Fruit fly (Drosophila melanogaster) whole organism, embryonic: Measurements from ENCODE around the gene CG7579.

Experiments
- Bgb ChIP-seq: fragments of 200-800 bp; sonication (Bioruptor generic); IDR thresholded peaks from 2 replicates; pipeline ENCODE4 v1.3.6; 2022; ENCODE audit warnings: missing biosample characterization, missing genetic modification characterization; ENCODE audit not compliant: partially characterized antibody
- Blimp-1 ChIP-seq: fragments of 200-800 bp; sonication (Bioruptor generic); optimal IDR thresholded peaks from 3 replicates; lab custom pipeline; 2018; ENCODE audit warnings: missing biosample characterization, missing genetic modification characterization, mild to moderate bottlenecking, moderate library complexity, missing genetic modification reagents
- C15 ChIP-seq: fragments of 200-800 bp; sonication (Bioruptor generic); IDR thresholded peaks from 3 replicates; pipeline ENCODE4 v1.3.6; 2022; ENCODE audit warnings: missing biosample characterization, missing genetic modification characterization
- CG10959 ChIP-seq: fragments of 200-800 bp; sonication (Bioruptor generic); IDR thresholded peaks from 2 replicates; pipeline ENCODE4 v1.3.6; 2022; ENCODE audit warnings: missing biosample characterization, missing genetic modification characterization
- CG10979 ChIP-seq: fragments of 200-800 bp; sonication (Bioruptor generic); optimal IDR thresholded peaks from 2 replicates; lab custom pipeline; 2018; ENCODE audit warnings: missing biosample characterization, mild to moderate bottlenecking, missing genetic modification characterization, moderate library complexity
- CG12744 ChIP-seq: fragments of 200-800 bp; sonication (Bioruptor generic); optimal IDR thresholded peaks from 2 replicates; lab custom pipeline; 2016; ENCODE audit warnings: missing biosample characterization, missing genetic modification characterization
- CG13424 ChIP-seq: fragments of 200-800 bp; sonication (Bioruptor generic); optimal IDR thresholded peaks from 2 replicates; lab custom pipeline; 2019; ENCODE audit warnings: missing biosample characterization, mild to moderate bottlenecking, missing genetic modification characterization, moderate library complexity
- CG13624 ChIP-seq: fragments of 200-800 bp; sonication (Bioruptor generic); optimal IDR thresholded peaks from 2 replicates; lab custom pipeline; 2016; ENCODE audit warnings: missing biosample characterization, missing genetic modification characterization
- CG1529 ChIP-seq: fragments of 200-800 bp; sonication (Bioruptor generic); optimal IDR thresholded peaks from 3 replicates; lab custom pipeline; 2018; ENCODE audit warnings: missing biosample characterization, missing genetic modification characterization
- CG1602 ChIP-seq: fragments of 200-800 bp; sonication (Bioruptor generic); optimal IDR thresholded peaks from 3 replicates; lab custom pipeline; 2016; ENCODE audit warnings: missing biosample characterization, missing genetic modification characterization
- CG17328 ChIP-seq: fragments of 200-800 bp; sonication (Bioruptor generic); IDR thresholded peaks from 2 replicates; pipeline ENCODE4 v1.3.6; 2022; ENCODE audit warnings: missing biosample characterization, missing genetic modification characterization
- CG18262 ChIP-seq: fragments of 200-800 bp; optimal IDR thresholded peaks from 3 replicates; lab custom pipeline; 2019; ENCODE audit warnings: missing biosample characterization, mild to moderate bottlenecking, missing genetic modification characterization, moderate library complexity
- CG2120 ChIP-seq: fragments of 200-800 bp; sonication (Bioruptor generic); optimal IDR thresholded peaks from 3 replicates; lab custom pipeline; 2016; ENCODE audit warnings: missing biosample characterization, missing genetic modification characterization
- CG2199 ChIP-seq: fragments of 200-800 bp; sonication (Bioruptor generic); IDR thresholded peaks from 3 replicates; pipeline ENCODE4 v1.3.6; 2022; ENCODE audit warnings: missing biosample characterization, missing genetic modification characterization
- CG2202 ChIP-seq: fragments of 200-800 bp; sonication (Bioruptor generic); optimal IDR thresholded peaks from 2 replicates; lab custom pipeline; 2018; ENCODE audit warnings: missing biosample characterization, mild to moderate bottlenecking, missing genetic modification characterization
- CG2875 ChIP-seq: fragments of 200-800 bp; sonication (Bioruptor generic); optimal IDR thresholded peaks from 2 replicates; lab custom pipeline; 2017; ENCODE audit warnings: missing biosample characterization, mild to moderate bottlenecking, missing genetic modification characterization, missing genetic modification reagents
- CG2889 ChIP-seq: fragments of 200-800 bp; sonication (Bioruptor generic); IDR thresholded peaks from 3 replicates; pipeline ENCODE4 v1.3.6; 2022; ENCODE audit warnings: missing biosample characterization, missing genetic modification characterization
- CG30403 ChIP-seq: fragments of 200-800 bp; sonication (Bioruptor generic); optimal IDR thresholded peaks from 3 replicates; lab custom pipeline; 2016; ENCODE audit warnings: missing biosample characterization, missing genetic modification characterization
- CG3065 ChIP-seq: fragments of 200-800 bp; sonication (Bioruptor generic); optimal IDR thresholded peaks from 2 replicates; lab custom pipeline; 2016; ENCODE audit warnings: missing biosample characterization, missing genetic modification characterization
- CG3163 ChIP-seq: fragments of 200-800 bp; sonication (Bioruptor generic); optimal IDR thresholded peaks from 3 replicates; lab custom pipeline; 2016; ENCODE audit warnings: missing biosample characterization, missing genetic modification characterization
- CG33213 ChIP-seq: fragments of 200-800 bp; sonication (Bioruptor generic); optimal IDR thresholded peaks from 3 replicates; lab custom pipeline; 2016; ENCODE audit warnings: missing biosample characterization, missing genetic modification characterization
- CG34422 ChIP-seq: fragments of 200-800 bp; sonication (Bioruptor generic); IDR thresholded peaks from 3 replicates; pipeline ENCODE4 v1.3.6; 2022; ENCODE audit warnings: missing biosample characterization, missing genetic modification characterization
- CG3726 ChIP-seq: fragments of 200-800 bp; sonication (Bioruptor generic); IDR thresholded peaks from 3 replicates; pipeline ENCODE4, ENCODE4 v1.3.6; 2022; ENCODE audit warnings: missing biosample characterization, missing genetic modification characterization
- CG4282 ChIP-seq: fragments of 200-800 bp; sonication (Bioruptor generic); optimal IDR thresholded peaks from 2 replicates; lab custom pipeline; 2016; ENCODE audit warnings: missing biosample characterization, missing genetic modification characterization
- CG43689 ChIP-seq: fragments of 200-800 bp; sonication (Bioruptor generic); IDR thresholded peaks from 2 replicates; pipeline ENCODE4 v1.3.6; 2022; ENCODE audit warnings: missing biosample characterization, missing genetic modification characterization
- CG4730 ChIP-seq: fragments of 200-800 bp; sonication (Bioruptor generic); IDR thresholded peaks from 2 replicates; pipeline ENCODE4 v1.3.6; 2022; ENCODE audit warnings: missing biosample characterization, missing genetic modification characterization
- CG4854 ChIP-seq: fragments of 200-800 bp; sonication (Bioruptor generic); optimal IDR thresholded peaks from 2 replicates; lab custom pipeline; 2016; ENCODE audit warnings: missing biosample characterization, missing genetic modification characterization, inconsistent platforms
- CG7745 ChIP-seq: fragments of 200-800 bp; sonication (Bioruptor generic); optimal IDR thresholded peaks from 2 replicates; lab custom pipeline; 2018; ENCODE audit warnings: missing biosample characterization, mild to moderate bottlenecking, missing genetic modification characterization, moderate library complexity
- CG7839 ChIP-seq: fragments of 200-800 bp; sonication (Bioruptor generic); optimal IDR thresholded peaks from 3 replicates; lab custom pipeline; 2018; ENCODE audit warnings: missing biosample characterization, mild to moderate bottlenecking, missing genetic modification characterization, moderate library complexity
- CG8281 ChIP-seq: fragments of 200-800 bp; sonication (Bioruptor generic); optimal IDR thresholded peaks from 2 replicates; lab custom pipeline; 2018; ENCODE audit warnings: missing biosample characterization, mild to moderate bottlenecking, missing genetic modification characterization, moderate library complexity
- CG8388 ChIP-seq: fragments of 200-800 bp; sonication (Bioruptor generic); optimal IDR thresholded peaks from 2 replicates; lab custom pipeline; 2019; ENCODE audit warnings: missing biosample characterization, mild to moderate bottlenecking, missing genetic modification characterization, moderate library complexity
- CG9727 ChIP-seq: fragments of 200-800 bp; sonication (Bioruptor generic); optimal IDR thresholded peaks from 3 replicates; lab custom pipeline; 2017; ENCODE audit warnings: missing biosample characterization, mild to moderate bottlenecking, missing genetic modification characterization
- CTCF ChIP-seq: fragments of 200-800 bp; sonication (Bioruptor generic); optimal IDR thresholded peaks from 2 replicates; lab custom pipeline; 2017; ENCODE audit warnings: missing biosample characterization, mild to moderate bottlenecking, missing genetic modification characterization, moderate library complexity
- Deaf1 ChIP-seq: fragments of 200-800 bp; optimal IDR thresholded peaks from 3 replicates; lab custom pipeline; 2019; ENCODE audit warnings: missing biosample characterization, mild to moderate bottlenecking, missing genetic modification characterization, moderate library complexity
- Fer2 ChIP-seq: fragments of 200-800 bp; sonication (Bioruptor generic); optimal IDR thresholded peaks from 2 replicates; lab custom pipeline; 2018; ENCODE audit warnings: missing biosample characterization, mild to moderate bottlenecking, missing genetic modification characterization, moderate library complexity
- Hey ChIP-seq: fragments of 200-800 bp; sonication (Bioruptor generic); optimal IDR thresholded peaks from 3 replicates; lab custom pipeline; 2018; ENCODE audit warnings: missing biosample characterization, mild to moderate bottlenecking, missing genetic modification characterization
- Kr ChIP-seq: fragments of 200-800 bp; sonication (Bioruptor generic); optimal IDR thresholded peaks from 2 replicates; lab custom pipeline; 2017; ENCODE audit warnings: missing biosample characterization, mild to moderate bottlenecking, missing genetic modification characterization
- Max ChIP-seq: fragments of 200-800 bp; sonication (Bioruptor generic); optimal IDR thresholded peaks from 2 replicates; lab custom pipeline; 2016; ENCODE audit warnings: missing biosample characterization, mild to moderate bottlenecking, missing genetic modification characterization
- NK7.1 ChIP-seq: fragments of 200-800 bp; sonication (Bioruptor generic); optimal IDR thresholded peaks from 3 replicates; lab custom pipeline; 2016; ENCODE audit warnings: missing biosample characterization, missing genetic modification characterization
- Spps ChIP-seq: fragments of 200-800 bp; sonication (Bioruptor generic); optimal IDR thresholded peaks from 2 replicates; lab custom pipeline; 2018; ENCODE audit warnings: missing biosample characterization, mild to moderate bottlenecking, missing genetic modification characterization
- bigmax ChIP-seq: fragments of 200-800 bp; sonication (Bioruptor generic); optimal IDR thresholded peaks from 2 replicates; lab custom pipeline; 2018; ENCODE audit warnings: missing biosample characterization, mild to moderate bottlenecking, missing genetic modification characterization
- corto ChIP-seq: fragments of 200-800 bp; sonication (Bioruptor generic); optimal IDR thresholded peaks from 2 replicates; lab custom pipeline; 2016; ENCODE audit warnings: missing biosample characterization, mild to moderate bottlenecking, missing genetic modification characterization, moderate library complexity
- dan ChIP-seq: fragments of 200-800 bp; sonication (Bioruptor generic); IDR thresholded peaks from 2 replicates; pipeline ENCODE4 v1.3.6; 2022; ENCODE audit warnings: missing biosample characterization, missing genetic modification characterization
- ewg ChIP-seq: fragments of 200-800 bp; sonication (Bioruptor generic); optimal IDR thresholded peaks from 3 replicates; lab custom pipeline; 2017; ENCODE audit warnings: mild to moderate bottlenecking, missing biosample characterization, missing genetic modification reagents, missing genetic modification characterization
- grau ChIP-seq: fragments of 200-800 bp; optimal IDR thresholded peaks from 3 replicates; lab custom pipeline; 2019; ENCODE audit warnings: missing biosample characterization, mild to moderate bottlenecking, missing genetic modification characterization, moderate library complexity
- h ChIP-seq: fragments of >200 bp; optimal IDR thresholded peaks from 2 replicates; lab custom pipeline; 2017
- inv ChIP-seq: fragments of 200-800 bp; sonication (Bioruptor generic); IDR thresholded peaks from 2 replicates; pipeline ENCODE4 v1.3.6; 2022; ENCODE audit warnings: missing biosample characterization, missing genetic modification characterization; ENCODE audit not compliant: partially characterized antibody
- sens ChIP-seq: fragments of 200-800 bp; sonication (Bioruptor generic); peaks from one replicate; lab custom pipeline; 2016; ENCODE audit warnings: missing biosample characterization, missing genetic modification characterization
- sima ChIP-seq: fragments of 200-800 bp; sonication (Bioruptor generic); optimal IDR thresholded peaks from 2 replicates; lab custom pipeline; 2016; ENCODE audit warnings: missing biosample characterization, missing genetic modification characterization
- slou ChIP-seq: fragments of 200-800 bp; sonication (Bioruptor generic); optimal IDR thresholded peaks from 3 replicates; lab custom pipeline; 2016; ENCODE audit warnings: missing biosample characterization, missing genetic modification characterization
- tin ChIP-seq: fragments of 200-800 bp; sonication (Bioruptor generic); optimal IDR thresholded peaks from 3 replicates; lab custom pipeline; 2016; ENCODE audit warnings: missing biosample characterization, missing genetic modification characterization
- wor ChIP-seq: fragments of 200-800 bp; sonication (Bioruptor generic); IDR thresholded peaks from 2 replicates; pipeline ENCODE4 v1.3.6; 2022; ENCODE audit warnings: missing biosample characterization, missing genetic modification characterization

Gene CG7579

dm6 chr3L:15700338-15700966 lies 17.2 kb upstream of the CG7579 start (continued):
- TF ChIP-seq Spps, result peak; percentile 34
- no peak for TF ChIP-seq C15 (GFP tag; lab: Robert Waterston, UW)
- TF ChIP-seq CG2889, result no peak
- TF ChIP-seq CG13624 (GFP tag; lab: Kevin White, UChicago), result no peak
- no peak for TF ChIP-seq CG7745 (tag; lab: Kevin White, UChicago)
- no peak for TF ChIP-seq tin (GFP tag; lab: Kevin White, UChicago)
- TF ChIP-seq CG2199 (GFP tag; lab: Robert Waterston, UW), result 0 out of 3 replicates have a peak, but pooled peaks have one; percentile 44
- no peak for TF ChIP-seq Bgb
- no peak for TF ChIP-seq CG43689
- no peak for TF ChIP-seq wor
- peak; percentile 42 for TF ChIP-seq CG13424 (tag; lab: Kevin White, UChicago)
- TF ChIP-seq slou, result no peak
- TF ChIP-seq CG34422, result no peak
- peak; percentile 25; the same call in 1 of the 2 replicates for TF ChIP-seq CG17328
- no peak for TF ChIP-seq CG2120 (GFP tag; lab: Kevin White, UChicago)
- peak; percentile 65 for TF ChIP-seq grau (tag; lab: Kevin White, UChicago)
- TF ChIP-seq CG10979 (tag; lab: Kevin White, UChicago), result peak; percentile 77
- TF ChIP-seq CG7839 (tag; lab: Kevin White, UChicago), result peak; percentile 57
- TF ChIP-seq CG10959 (GFP tag; lab: Robert Waterston, UW), result peak; percentile 46; the same call in 1 of the 2 replicates
- TF ChIP-seq dan (GFP tag; lab: Robert Waterston, UW), result no peak
- TF ChIP-seq CG12744 (GFP tag; lab: Kevin White, UChicago), result no peak
- no peak for TF ChIP-seq Max (GFP tag; lab: Kevin White, UChicago)
- no peak for TF ChIP-seq CG3726
- peak; percentile 90 for TF ChIP-seq CG9727 (GFP tag; lab: Kevin White, UChicago)
- TF ChIP-seq Kr (GFP tag; lab: Kevin White, UChicago), result no peak
- peak; percentile 53 for TF ChIP-seq CG2202 (tag; lab: Kevin White, UChicago)
- TF ChIP-seq sens (GFP tag; lab: Kevin White, UChicago), result peak; percentile 89
- TF ChIP-seq CG2875, result peak; percentile 38
- no peak for TF ChIP-seq CG4854 (GFP tag; lab: Kevin White, UChicago)
- TF ChIP-seq CG30403, result peak; percentile 36
- TF ChIP-seq CG3163 (GFP tag; lab: Kevin White, UChicago), result no peak
- peak; percentile 40 for TF ChIP-seq CG1602 (GFP tag; lab: Kevin White, UChicago)
- no peak for TF ChIP-seq ewg (GFP tag; lab: Kevin White, UChicago)
- TF ChIP-seq NK7.1 (GFP tag; lab: Kevin White, UChicago), result no peak
- no peak for TF ChIP-seq h (lab: Kevin White, UChicago)
- TF ChIP-seq CG3065 (GFP tag; lab: Kevin White, UChicago), result peak; percentile 20
- no peak for TF ChIP-seq CG8281 (tag; lab: Kevin White, UChicago)
- TF ChIP-seq CG1529 (GFP tag; lab: Kevin White, UChicago), result peak; percentile 50
- peak; percentile 66 for TF ChIP-seq CG8388
- TF ChIP-seq CG4282, result no peak
- TF ChIP-seq sima (GFP tag; lab: Kevin White, UChicago), result no peak
- TF ChIP-seq CTCF, result no peak
- TF ChIP-seq CG4730 (GFP tag; lab: Robert Waterston, UW), result no peak
- TF ChIP-seq corto (GFP tag; lab: Kevin White, UChicago), result peak; percentile 44
- TF ChIP-seq CG18262 (tag; lab: Kevin White, UChicago), result peak; percentile 83
- TF ChIP-seq Fer2, result no peak
- no peak for TF ChIP-seq Blimp-1 (GFP tag; lab: Kevin White, UChicago)
- TF ChIP-seq Hey, result no peak
- no peak for TF ChIP-seq CG33213
- no peak for TF ChIP-seq bigmax (GFP tag; lab: Kevin White, UChicago)
- no peak for TF ChIP-seq inv
- no peak for TF ChIP-seq Deaf1
